Fruit fly (Drosophila melanogaster) whole organism, embryonic: Measurements from ENCODE around the gene CG8191.

Source experiments
- CG10209 ChIP-seq: fragments of 200-800 bp; sonication (Bioruptor generic); optimal IDR thresholded peaks from 3 replicates; lab custom pipeline; 2017; ENCODE audit warnings: missing biosample characterization, mild to moderate bottlenecking, missing genetic modification characterization, missing genetic modification reagents
- CG10654 ChIP-seq: fragments of 200-800 bp; sonication (Bioruptor generic); optimal IDR thresholded peaks from 2 replicates; lab custom pipeline; 2016; ENCODE audit warnings: missing biosample characterization, missing genetic modification characterization
- CG18476 ChIP-seq: fragments of 200-800 bp; sonication (Bioruptor generic); optimal IDR thresholded peaks from 2 replicates; lab custom pipeline; 2016; ENCODE audit warnings: missing biosample characterization, mild to moderate bottlenecking, missing genetic modification characterization
- CG6791 ChIP-seq: fragments of 200-800 bp; sonication (Bioruptor generic); IDR thresholded peaks from 3 replicates; pipeline ENCODE4 v1.3.6; 2022; ENCODE audit warnings: missing biosample characterization, missing genetic modification characterization; ENCODE audit not compliant: partially characterized antibody
- HLHmδ ChIP-seq: fragments of 200-800 bp; sonication (Bioruptor generic); optimal IDR thresholded peaks from 2 replicates; lab custom pipeline; 2018; ENCODE audit warnings: missing biosample characterization, mild to moderate bottlenecking, missing genetic modification characterization, moderate library complexity
- Trl ChIP-seq, 3 experiments: fragments of >200 bp in 2 of 3; fragments of 200-800 bp in 1 of 3; sonication (Bioruptor generic) in 1 of 3; optimal IDR thresholded peaks; 2 replicates in 1 of 3; 3 replicates in 2 of 3; lab custom pipeline; 2016 to 2017; ENCODE audit warnings: missing biosample characterization in 1 of 3, missing genetic modification characterization in 1 of 3
- amos ChIP-seq: fragments of 200-800 bp; sonication (Bioruptor generic); IDR thresholded peaks from 2 replicates; pipeline ENCODE4 v1.3.6; 2022; ENCODE audit warnings: missing biosample characterization, missing genetic modification characterization; ENCODE audit not compliant: partially characterized antibody
- ap ChIP-seq: fragments of 200-800 bp; sonication (Bioruptor generic); IDR thresholded peaks from 2 replicates; pipeline ENCODE4 v1.3.6; 2022; ENCODE audit warnings: missing biosample characterization, missing genetic modification characterization
- chinmo ChIP-seq: fragments of 200-800 bp; sonication (Bioruptor generic); IDR thresholded peaks from 4 replicates; pipeline ENCODE4 v1.3.6; 2022; ENCODE audit warnings: missing biosample characterization, missing genetic modification characterization; ENCODE audit not compliant: partially characterized antibody
- eyg ChIP-seq: fragments of 200-800 bp; sonication (Bioruptor generic); optimal IDR thresholded peaks from 3 replicates; lab custom pipeline; 2016; ENCODE audit warnings: missing biosample characterization, missing genetic modification characterization
- gsb-n ChIP-seq: fragments of 200-800 bp; sonication (Bioruptor generic); optimal IDR thresholded peaks from 3 replicates; lab custom pipeline; 2018; ENCODE audit warnings: missing biosample characterization, mild to moderate bottlenecking, missing genetic modification characterization
- trh ChIP-seq: fragments of 200-800 bp; sonication (Bioruptor generic); optimal IDR thresholded peaks from 2 replicates; lab custom pipeline; 2016; ENCODE audit warnings: missing biosample characterization, missing genetic modification characterization
- zen ChIP-seq: fragments of 200-800 bp; sonication (Bioruptor generic); optimal IDR thresholded peaks from 3 replicates; lab custom pipeline; 2018; ENCODE audit warnings: missing biosample characterization, mild to moderate bottlenecking, missing genetic modification characterization, moderate library complexity

DNA sequence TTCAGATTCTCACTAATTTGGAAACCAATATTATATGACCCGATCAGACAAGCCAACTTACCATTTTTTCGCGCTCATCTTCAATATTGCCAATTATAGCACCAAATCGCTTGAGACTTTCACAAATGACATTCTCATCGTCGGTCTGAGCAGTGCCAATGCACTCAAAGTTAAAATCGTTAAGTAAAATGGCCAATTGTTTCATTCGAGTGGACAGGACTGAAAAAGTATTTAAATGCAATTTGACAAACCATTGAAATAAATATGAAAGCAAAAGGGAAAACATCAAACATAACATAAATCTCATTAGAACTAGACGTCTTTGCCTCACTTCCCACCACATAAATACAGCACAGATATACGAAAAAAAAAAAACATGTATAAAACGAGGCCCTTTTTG, 24.0 kb downstream of the CG8191 start, which contains the start of gene CG8260:
- TF ChIP-seq eyg (no peak), CG6791 (GFP tag; lab: Robert Waterston, UW) (no peak), HLHmδ (no peak), trh (GFP tag; lab: Kevin White, UChicago) (no peak), ap (GFP tag; lab: Robert Waterston, UW) (no peak), CG10654 (GFP tag; lab: Kevin White, UChicago) (no peak), chinmo (GFP tag; lab: Robert Waterston, UW) (no peak), CG10209 (GFP tag; lab: Kevin White, UChicago) (no peak), Trl (optimal IDR thresholded peaks at IDR 0.05; lab: Kevin White, UChicago) (no peak), Trl (GFP tag; optimal IDR thresholded peaks at IDR 0.05; lab: Kevin White, UChicago) (no peak), amos (no peak), gsb-n (no peak), CG18476 (GFP tag; lab: Kevin White, UChicago) (no peak), zen (tag; lab: Kevin White, UChicago) (no peak)
